Fruit fly (Drosophila melanogaster): ENCODE data around the gene karr.

Gene karr

DNA sequence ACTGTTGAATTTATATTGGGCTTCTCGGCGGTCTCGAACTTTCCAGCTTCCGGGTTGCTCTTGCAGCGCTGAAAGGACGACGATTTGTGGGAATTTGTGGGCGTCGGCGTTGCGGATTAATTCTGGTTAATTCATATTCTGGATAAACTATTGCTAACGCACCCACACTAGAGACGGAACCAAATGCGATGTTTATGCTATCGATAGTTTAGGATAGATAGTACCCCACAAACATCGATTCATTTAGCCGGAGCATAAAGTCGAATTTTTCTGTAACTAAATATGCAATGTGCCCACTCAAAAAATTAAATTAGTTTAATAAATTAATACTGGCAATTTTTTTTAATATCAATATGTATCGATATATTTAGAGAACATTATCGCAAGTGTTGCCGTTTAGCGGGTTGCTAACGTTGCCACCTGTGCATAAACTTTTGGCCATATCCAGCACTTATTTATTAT lies 49.3 kb upstream of the karr start, which contains the start of gene Rab35 (continued):
- TF ChIP-seq CG34224 (GFP tag; IDR thresholded peaks at IDR 0.05; ENCODE audit: partially characterized antibody) (peak; percentile 92), gce (GFP tag; IDR thresholded peaks at IDR 0.05) (no peak), CG12769 (tag; optimal IDR thresholded peaks at IDR 0.05) (no peak), run (tag; optimal IDR thresholded peaks at IDR 0.05) (no peak), ind (GFP tag; optimal IDR thresholded peaks at IDR 0.05) (peak; percentile 21), Stat92E (GFP tag; optimal IDR thresholded peaks at IDR 0.05) (peak in 1 of 3 experiments; percentile 16), lov (optimal IDR thresholded peaks at IDR 0.05) (no peak), lov (GFP tag; IDR thresholded peaks at IDR 0.05) (no peak), CG8765 (GFP tag; IDR thresholded peaks at IDR 0.05) (no peak), hth (optimal IDR thresholded peaks at IDR 0.05) (no peak), sr (GFP tag; IDR thresholded peaks at IDR 0.05) (no peak), fd102C (GFP tag; optimal IDR thresholded peaks at IDR 0.05) (no peak), CG9817 (tag; optimal IDR thresholded peaks at IDR 0.05) (peak; percentile 1), Dfd (GFP tag; optimal IDR thresholded peaks at IDR 0.05) (no peak), knrl (GFP tag; IDR thresholded peaks at IDR 0.05; ENCODE audit: partially characterized antibody) (peak; percentile 96), CG3847 (GFP tag; IDR thresholded peaks at IDR 0.05) (peak; percentile 64), Bgb (GFP tag; IDR thresholded peaks at IDR 0.05; ENCODE audit: partially characterized antibody) (peak; percentile 91), stwl (tag; optimal IDR thresholded peaks at IDR 0.05) (peak; percentile 54), stc (GFP tag; IDR thresholded peaks at IDR 0.05) (no peak), Dek (tag; optimal IDR thresholded peaks at IDR 0.05) (no peak), Sry-δ (GFP tag; optimal IDR thresholded peaks at IDR 0.05) (peak; percentile 92), CG12744 (GFP tag; optimal IDR thresholded peaks at IDR 0.05) (no peak), H15 (GFP tag; IDR thresholded peaks at IDR 0.05) (no peak), Max (GFP tag; optimal IDR thresholded peaks at IDR 0.05) (peak; percentile 19), D19B (GFP tag; optimal IDR thresholded peaks at IDR 0.05) (no peak), CG18476 (GFP tag; optimal IDR thresholded peaks at IDR 0.05) (peak; percentile 28), CG17186 (GFP tag; optimal IDR thresholded peaks at IDR 0.05) (peak; percentile 28), trh (GFP tag; optimal IDR thresholded peaks at IDR 0.05) (no peak), CG4282 (GFP tag; optimal IDR thresholded peaks at IDR 0.05) (no peak), CG3407 (GFP tag; optimal IDR thresholded peaks at IDR 0.05) (no peak), CG11560 (tag; IDR thresholded peaks at IDR 0.05) (no peak), grau (tag; optimal IDR thresholded peaks at IDR 0.05) (peak; percentile 17), CG9932 (GFP tag; IDR thresholded peaks at IDR 0.05) (peak; percentile 60), Dref (GFP tag; IDR thresholded peaks at IDR 0.05) (peak; percentile 77), CG31388 (GFP tag; optimal IDR thresholded peaks at IDR 0.05) (no peak), Eip74EF (GFP tag; optimal IDR thresholded peaks at IDR 0.05) (no peak), Sox100B (GFP tag; optimal IDR thresholded peaks at IDR 0.05) (no peak), Rfx (GFP tag; IDR thresholded peaks at IDR 0.05) (peak; percentile 41), sob (GFP tag; IDR thresholded peaks at IDR 0.05) (peak; percentile 5; the same call in 1 of the 2 replicates), tna (GFP tag; IDR thresholded peaks at IDR 0.05; ENCODE audit: partially characterized antibody) (peak; percentile 80), inv (GFP tag; IDR thresholded peaks at IDR 0.05; ENCODE audit: partially characterized antibody) (peak; percentile 95), ken (GFP tag; IDR thresholded peaks at IDR 0.05) (no peak), Nf-YA (GFP tag; IDR thresholded peaks at IDR 0.05) (no peak), az2 (GFP tag; optimal IDR thresholded peaks at IDR 0.05) (peak; percentile 5), CG7928 (GFP tag; optimal IDR thresholded peaks at IDR 0.05) (no peak), Opbp (GFP tag; IDR thresholded peaks at IDR 0.05; ENCODE audit: partially characterized antibody) (peak; percentile 91), lola (GFP tag; optimal IDR thresholded peaks at IDR 0.05) (no peak), CG17361 (GFP tag; IDR thresholded peaks at IDR 0.05) (0 out of 3 replicates have a peak, but pooled peaks have one; percentile 27), Scr (GFP tag; IDR thresholded peaks at IDR 0.05; ENCODE audit: partially characterized antibody) (peak; percentile 96), CG2712 (tag; optimal IDR thresholded peaks at IDR 0.05) (peak; percentile 37), sima (GFP tag; optimal IDR thresholded peaks at IDR 0.05) (no peak)

All from whole organism, embryonic.